Fruit fly (Drosophila melanogaster) whole organism, wandering third instar larva: ENCODE results near the gene CG2278.

Source experiments
- Dfd ChIP-seq: fragments of >200 bp; optimal IDR thresholded peaks from 2 replicates; lab custom pipeline; 2017; ENCODE audit warnings: missing biosample characterization, missing genetic modification characterization
- GATAd ChIP-seq: sonication (Bioruptor generic); optimal IDR thresholded peaks from 2 replicates; lab custom pipeline; 2016; ENCODE audit warnings: missing biosample characterization, missing genetic modification characterization
- HLH106 ChIP-seq: fragments of 200-800 bp; optimal IDR thresholded peaks from 3 replicates; lab custom pipeline; 2019; ENCODE audit warnings: missing biosample characterization, mild to moderate bottlenecking, missing genetic modification characterization, moderate library complexity
- Hnf4 ChIP-seq: fragments of 200-800 bp; sonication (Bioruptor generic); optimal IDR thresholded peaks from 2 replicates; lab custom pipeline; 2016; ENCODE audit warnings: missing biosample characterization, mild to moderate bottlenecking, missing genetic modification characterization
- Hr78 ChIP-seq: fragments of >200 bp; optimal IDR thresholded peaks from 2 replicates; lab custom pipeline; 2017; ENCODE audit warnings: missing biosample characterization, missing genetic modification characterization
- Jra ChIP-seq: sonication (Bioruptor generic); optimal IDR thresholded peaks from 2 replicates; lab custom pipeline; 2016; ENCODE audit warnings: missing biosample characterization, missing genetic modification characterization
- Mio ChIP-seq: sonication (Bioruptor generic); optimal IDR thresholded peaks from 2 replicates; lab custom pipeline; 2016; ENCODE audit warnings: missing biosample characterization, missing genetic modification characterization
- Myc ChIP-seq: fragments of >200 bp; optimal IDR thresholded peaks from 2 replicates; lab custom pipeline; 2017
- N ChIP-seq: fragments of >200 bp; optimal IDR thresholded peaks from 2 replicates; lab custom pipeline; 2018; ENCODE audit warnings: missing biosample characterization, missing external identifiers, missing genetic modification characterization
- Rel ChIP-seq, 2 experiments: fragments of 200-800 bp; sonication (Bioruptor generic) in 1 of 2; optimal IDR thresholded peaks; 2 replicates in 1 of 2; 3 replicates in 1 of 2; lab custom pipeline; 2016 to 2019; ENCODE audit warnings: mild to moderate bottlenecking in 2 of 2, missing biosample characterization in 2 of 2, missing genetic modification characterization in 2 of 2, moderate library complexity in 1 of 2
- Sp1 ChIP-seq: fragments of 200-800 bp; sonication (Bioruptor generic); optimal IDR thresholded peaks from 3 replicates; lab custom pipeline; 2019; ENCODE audit warnings: missing biosample characterization, mild to moderate bottlenecking, missing genetic modification characterization, moderate library complexity
- Vsx2 ChIP-seq: fragments of 200-300, 225-300 bp; sonication (Bioruptor generic); optimal IDR thresholded peaks from 2 replicates; lab custom pipeline; 2018; ENCODE audit warnings: missing biosample characterization, missing genetic modification characterization; ENCODE audit not compliant: partially characterized antibody
- dl ChIP-seq, 2 experiments: fragments of 175-275, 200-275 bp in 1 of 2; fragments of 200-275 bp in 1 of 2; sonication (Bioruptor generic); optimal IDR thresholded peaks; lab custom pipeline; 2018; ENCODE audit warnings: mild to moderate bottlenecking in 2 of 2, missing biosample characterization in 2 of 2, missing genetic modification characterization in 2 of 2, moderate library complexity in 2 of 2; ENCODE audit not compliant: partially characterized antibody in 2 of 2, insufficient read depth in 1 of 2
- dsf ChIP-seq: sonication (Bioruptor generic); optimal IDR thresholded peaks from 2 replicates; lab custom pipeline; 2016; ENCODE audit warnings: missing biosample characterization, missing genetic modification characterization, borderline replicate concordance
- fru ChIP-seq: fragments of 200-800 bp; sonication (Bioruptor generic); optimal IDR thresholded peaks from 3 replicates; lab custom pipeline; 2016; ENCODE audit warnings: missing biosample characterization, mild to moderate bottlenecking, missing genetic modification characterization
- h ChIP-seq: fragments of 200-800 bp; sonication (Bioruptor generic); optimal IDR thresholded peaks from 3 replicates; lab custom pipeline; 2016; ENCODE audit warnings: missing biosample characterization, mild to moderate bottlenecking, missing genetic modification characterization
- pan ChIP-seq: fragments of >200 bp; optimal IDR thresholded peaks from 2 replicates; lab custom pipeline; 2017
- sage ChIP-seq: fragments of 200-800 bp; sonication (Bioruptor generic); optimal IDR thresholded peaks from 2 replicates; lab custom pipeline; 2016; ENCODE audit warnings: missing biosample characterization, mild to moderate bottlenecking, missing genetic modification characterization
- tai ChIP-seq: sonication (Bioruptor generic); optimal IDR thresholded peaks from 2 replicates; lab custom pipeline; 2016; ENCODE audit warnings: missing biosample characterization, missing genetic modification characterization
- woc ChIP-seq: sonication (Bioruptor generic); optimal IDR thresholded peaks from 2 replicates; lab custom pipeline; 2016; ENCODE audit warnings: missing biosample characterization, mild to moderate bottlenecking, missing genetic modification characterization

The CG2278 gene

dm6 chrX:8122834-8123233, 47.2 kb downstream of the CG2278 start:
- no peak for TF ChIP-seq Mio (GFP tag; lab: Kevin White, UChicago)
- TF ChIP-seq HLH106 (tag; lab: Kevin White, UChicago) = no peak
- no peak for TF ChIP-seq N (GFP tag; lab: Kevin White, UChicago)
- TF ChIP-seq Jra (GFP tag; lab: Kevin White, UChicago) = no peak
- no peak for TF ChIP-seq Myc
- TF ChIP-seq dsf (GFP tag; lab: Kevin White, UChicago) = no peak
- no peak for TF ChIP-seq GATAd
- no peak for TF ChIP-seq Dfd (GFP tag; lab: Kevin White, UChicago)
- no peak for TF ChIP-seq Hr78 (GFP tag; lab: Kevin White, UChicago)
- TF ChIP-seq sage (GFP tag; lab: Kevin White, UChicago) = no peak
- no peak for TF ChIP-seq pan (lab: Kevin White, UChicago)
- no peak for TF ChIP-seq dl (GFP tag; optimal IDR thresholded peaks at IDR 0.05; lab: Kevin White, UChicago; ENCODE audit: insufficient read depth in 1 of 2, partially characterized antibody in 2 of 2)

- TF ChIP-seq pan (lab: Kevin White, UChicago) (no peak), tai (no peak), Sp1 (no peak), fru (no peak), Vsx2 (GFP tag; lab: Kevin White, UChicago) (no peak), woc (GFP tag; lab: Kevin White, UChicago) (no peak), Rel (GFP tag; optimal IDR thresholded peaks at IDR 0.05; lab: Kevin White, UChicago) (no peak), Rel (tag; optimal IDR thresholded peaks at IDR 0.05; lab: Kevin White, UChicago) (no peak), h (no peak)
Measured at dm6 chrX:8120939-8121338, 49.1 kb downstream of the CG2278 start, which contains the start of gene CG2260. Gene CG2260, minus strand, starts transcription at chrX:8121147.

- TF ChIP-seq dl (GFP tag; optimal IDR thresholded peaks at IDR 0.05; lab: Kevin White, UChicago; ENCODE audit: insufficient read depth in 1 of 2, partially characterized antibody in 2 of 2) = no peak
- no peak for TF ChIP-seq Hnf4 (GFP tag; lab: Kevin White, UChicago)
Measured at dm6 chrX:8116813-8117212, 53.3 kb downstream of the CG2278 start, which contains the start of gene CG1575. Gene CG1575, plus strand, starts transcription at chrX:8117012.
